Fruit fly (Drosophila melanogaster) whole organism, wandering third instar larva: ENCODE data around the gene Crg-1.
A peak's percentile ranks its signal among the peaks of the same experiment; 100 is the strongest.

Source experiments
- Dfd ChIP-seq: fragments of >200 bp; optimal IDR thresholded peaks from 2 replicates; lab custom pipeline; 2017; ENCODE audit warnings: missing biosample characterization, missing genetic modification characterization
- Dif ChIP-seq: fragments of 200-275, 200-300 bp; sonication (Bioruptor generic); optimal IDR thresholded peaks from 2 replicates; lab custom pipeline; 2018; ENCODE audit warnings: missing biosample characterization, missing genetic modification characterization; ENCODE audit not compliant: partially characterized antibody
- Sp1 ChIP-seq: fragments of 200-800 bp; sonication (Bioruptor generic); optimal IDR thresholded peaks from 3 replicates; lab custom pipeline; 2019; ENCODE audit warnings: missing biosample characterization, mild to moderate bottlenecking, missing genetic modification characterization, moderate library complexity
- dmrt93B ChIP-seq: fragments of 200-800 bp; sonication (Bioruptor generic); optimal IDR thresholded peaks from 2 replicates; lab custom pipeline; 2018; ENCODE audit warnings: missing biosample characterization, mild to moderate bottlenecking, missing genetic modification characterization
- foxo ChIP-seq, 2 experiments: fragments of 200-800 bp; sonication (Bioruptor generic); optimal IDR thresholded peaks; 2 replicates in 1 of 2; 3 replicates in 1 of 2; lab custom pipeline; 2016 to 2017; ENCODE audit warnings: missing biosample characterization in 2 of 2, missing genetic modification characterization in 2 of 2
- pan ChIP-seq: fragments of >200 bp; optimal IDR thresholded peaks from 2 replicates; lab custom pipeline; 2017
- psq ChIP-seq: fragments of 200-800 bp; sonication (Bioruptor generic); optimal IDR thresholded peaks from 3 replicates; lab custom pipeline; 2017; ENCODE audit warnings: missing biosample characterization, mild to moderate bottlenecking, missing genetic modification characterization, moderate library complexity
- tai ChIP-seq: sonication (Bioruptor generic); optimal IDR thresholded peaks from 2 replicates; lab custom pipeline; 2016; ENCODE audit warnings: missing biosample characterization, missing genetic modification characterization
- woc ChIP-seq: sonication (Bioruptor generic); optimal IDR thresholded peaks from 2 replicates; lab custom pipeline; 2016; ENCODE audit warnings: missing biosample characterization, mild to moderate bottlenecking, missing genetic modification characterization

dm6 chrX:3778135-3778951 is 14.7 kb upstream of the Crg-1 start:
- no peak for TF ChIP-seq Dfd (GFP tag; lab: Kevin White, UChicago)
- TF ChIP-seq psq (GFP tag; lab: Kevin White, UChicago): peak; percentile 55
- peak in 1 of 2 experiments; percentile 48 for TF ChIP-seq foxo (GFP tag; optimal IDR thresholded peaks at IDR 0.05; lab: Kevin White, UChicago)
- peak; percentile 37 for TF ChIP-seq Dif (GFP tag; lab: Kevin White, UChicago)
- no peak for TF ChIP-seq tai (GFP tag; lab: Kevin White, UChicago)
- peak; percentile 76 for TF ChIP-seq Sp1 (GFP tag; lab: Kevin White, UChicago)
- TF ChIP-seq pan (lab: Kevin White, UChicago): no peak
- TF ChIP-seq dmrt93B (GFP tag; lab: Kevin White, UChicago): no peak
- peak; percentile 12 for TF ChIP-seq woc (GFP tag; lab: Kevin White, UChicago)
